Worm (Caenorhabditis elegans) whole organism, early embryonic: ENCODE data around the gene F35C5.12.

ENCODE experiments used
- B0310.2 ChIP-seq: sonication (generic microtip); optimal IDR thresholded peaks from 2 replicates; lab custom pipeline; 2016; ENCODE audit warnings: mild to moderate bottlenecking, missing genetic modification characterization, missing compliant biosample characterization
- aly-1 ChIP-seq: sonication (generic microtip); optimal IDR thresholded peaks from 2 replicates; lab custom pipeline; 2016; ENCODE audit warnings: missing genetic modification characterization, missing compliant biosample characterization
- ama-1 ChIP-seq: fragments of 150-350 bp; optimal IDR thresholded peaks from 2 replicates; lab custom pipeline; 2014
- ceh-13 ChIP-seq: fragments of 200-800 bp; sonication (Bioruptor generic); optimal IDR thresholded peaks from 2 replicates; lab custom pipeline; 2018; ENCODE audit warnings: mild to moderate bottlenecking, missing genetic modification characterization, missing compliant biosample characterization
- flt-1 ChIP-seq: fragments of 200-800 bp; sonication (Bioruptor generic); IDR thresholded peaks from 2 replicates; pipeline ENCODE4 v1.3.6; 2022; ENCODE audit warnings: missing genetic modification characterization, missing compliant biosample characterization
- tbx-11 ChIP-seq: fragments of 200-800 bp; sonication (Bioruptor generic); IDR thresholded peaks from 2 replicates; pipeline ENCODE4 v1.3.6; 2022; ENCODE audit warnings: missing genetic modification characterization, missing compliant biosample characterization
- tbx-37 ChIP-seq: fragments of 200-800 bp; sonication (Bioruptor generic); conservative IDR thresholded peaks from 2 replicates; pipeline ENCODE4 v1.3.6; 2022; ENCODE audit warnings: missing genetic modification reagents, missing genetic modification characterization, missing compliant biosample characterization
- tra-4 ChIP-seq: sonication (generic microtip); optimal IDR thresholded peaks from 2 replicates; lab custom pipeline; 2017; ENCODE audit warnings: missing genetic modification characterization, missing compliant biosample characterization

- TF ChIP-seq tbx-11 (GFP tag; lab: Robert Waterston, UW) (no peak), tra-4 (no peak), ama-1 (lab: Kevin White, UChicago) (no peak), ceh-13 (no peak), tbx-37 (GFP tag; lab: Robert Waterston, UW) (no peak), aly-1 (tag; lab: Kevin White, UChicago) (no peak), flt-1 (GFP tag; lab: Robert Waterston, UW) (no peak), B0310.2 (no peak)
Observed at ce11 chrII:12953297-12953696, 38.9 kb upstream of the F35C5.12 start.
